Worm (Caenorhabditis elegans) whole organism, L1 larva: ENCODE data around the gene Y60A3A.19.

ENCODE experiments used
- aly-2 ChIP-seq: fragments of 150-350 bp; optimal IDR thresholded peaks from 2 replicates; lab custom pipeline; 2014; ENCODE audit warnings: missing biosample characterization, missing genetic modification characterization
- ama-1 ChIP-seq: fragments of 150-350 bp; optimal IDR thresholded peaks from 2 replicates; lab custom pipeline; 2014
- fkh-10 ChIP-seq: sonication (generic microtip); optimal IDR thresholded peaks from 2 replicates; lab custom pipeline; 2017; ENCODE audit warnings: missing biosample characterization, missing genetic modification reagents, missing genetic modification characterization

DNA sequence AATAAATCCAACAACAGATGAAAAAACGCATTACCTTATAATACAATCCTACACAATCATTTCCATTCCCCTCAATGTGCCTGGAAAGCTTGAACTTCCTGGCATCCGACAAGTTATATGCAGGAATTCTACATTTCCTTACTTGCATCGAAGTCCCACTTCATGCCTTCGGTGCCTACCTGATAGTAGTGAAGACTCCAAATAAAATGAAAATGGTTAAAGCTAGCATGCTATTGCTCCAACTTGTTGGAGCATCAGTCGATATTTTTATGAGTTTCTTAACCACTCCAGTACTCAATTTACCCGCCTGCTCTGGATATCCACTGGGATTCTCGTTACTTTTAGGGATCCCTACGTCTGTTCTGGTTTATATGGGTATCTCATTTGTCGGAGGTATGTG, 49.3 kb downstream of the Y60A3A.19 start, which contains the start of gene srh-171:
- TF ChIP-seq fkh-10 (GFP tag; lab: Kevin White, UChicago) (no peak), ama-1 (no peak), aly-2 (tag; lab: Kevin White, UChicago) (no peak)
